Worm (Caenorhabditis elegans) whole organism, L2 larva: ENCODE measurements around the gene cutl-12.

Experiments used
- F13H6.1 ChIP-seq: sonication (generic microtip); optimal IDR thresholded peaks from 2 replicates; lab custom pipeline; 2016; ENCODE audit warnings: missing genetic modification characterization, missing compliant biosample characterization
- R02D3.7 ChIP-seq: fragments of 150-350 bp; optimal IDR thresholded peaks from 2 replicates; lab custom pipeline; 2014; ENCODE audit warnings: missing biosample characterization, missing genetic modification characterization
- ZK546.5 ChIP-seq: sonication (generic microtip); optimal IDR thresholded peaks from 2 replicates; lab custom pipeline; 2017; ENCODE audit warnings: missing biosample characterization, missing genetic modification characterization
- alr-1 ChIP-seq: fragments of 150-350 bp; optimal IDR thresholded peaks from 2 replicates; lab custom pipeline; 2014; ENCODE audit warnings: missing biosample characterization, missing genetic modification characterization
- ama-1 ChIP-seq: fragments of 150-350 bp; optimal IDR thresholded peaks from 2 replicates; lab custom pipeline; 2018; ENCODE audit warnings: inconsistent platforms
- blmp-1 ChIP-seq: sonication (generic microtip); optimal IDR thresholded peaks from 2 replicates; lab custom pipeline; 2017; ENCODE audit warnings: missing genetic modification characterization, mild to moderate bottlenecking, missing compliant biosample characterization, antibody characterized with exemption, moderate library complexity; ENCODE audit not compliant: insufficient read depth
- ceh-16 ChIP-seq: fragments of 150-350 bp; optimal IDR thresholded peaks from 2 replicates; lab custom pipeline; 2014; ENCODE audit warnings: missing biosample characterization, missing genetic modification characterization
- ceh-82 ChIP-seq: fragments of 150-350 bp; optimal IDR thresholded peaks from 2 replicates; lab custom pipeline; 2014; ENCODE audit warnings: missing biosample characterization, missing genetic modification characterization
- crh-2 ChIP-seq: sonication (generic microtip); optimal IDR thresholded peaks from 2 replicates; lab custom pipeline; 2017; ENCODE audit warnings: missing biosample characterization, missing genetic modification characterization
- dmd-4 ChIP-seq: sonication (generic microtip); optimal IDR thresholded peaks from 2 replicates; lab custom pipeline; 2017; ENCODE audit warnings: missing biosample characterization, missing genetic modification characterization
- egl-27 ChIP-seq: sonication (generic microtip); optimal IDR thresholded peaks from 3 replicates; lab custom pipeline; 2017; ENCODE audit warnings: missing biosample characterization, missing genetic modification reagents, missing genetic modification characterization
- elt-1 ChIP-seq: fragments of 150-350 bp; optimal IDR thresholded peaks from 2 replicates; lab custom pipeline; 2014; ENCODE audit warnings: missing biosample characterization, missing genetic modification characterization
- elt-3 ChIP-seq: sonication (generic microtip); optimal IDR thresholded peaks from 2 replicates; lab custom pipeline; 2017; ENCODE audit warnings: missing biosample characterization, missing genetic modification characterization
- fos-1 ChIP-seq: fragments of 150-350 bp; optimal IDR thresholded peaks from 2 replicates; lab custom pipeline; 2014; ENCODE audit warnings: missing biosample characterization, missing genetic modification characterization
- gmeb-1 ChIP-seq: fragments of 150-350 bp; optimal IDR thresholded peaks from 2 replicates; lab custom pipeline; 2014; ENCODE audit warnings: missing biosample characterization, missing genetic modification characterization
- lin-11 ChIP-seq: fragments of 150-350 bp; sonication (generic microtip); optimal IDR thresholded peaks from 2 replicates; lab custom pipeline; 2014; ENCODE audit warnings: missing biosample characterization, missing genetic modification characterization, inconsistent platforms, mixed read lengths
- lin-13 ChIP-seq: fragments of 150-350 bp; optimal IDR thresholded peaks from 2 replicates; lab custom pipeline; 2014; ENCODE audit warnings: missing biosample characterization, missing genetic modification reagents, missing genetic modification characterization
- lin-39 ChIP-seq: fragments of 150-350 bp; optimal IDR thresholded peaks from 2 replicates; lab custom pipeline; 2014; ENCODE audit warnings: missing biosample characterization, missing genetic modification reagents, missing genetic modification characterization
- lsy-2 ChIP-seq, 2 experiments: fragments of 150-350 bp in 1 of 2; sonication (generic microtip) in 1 of 2; optimal IDR thresholded peaks; 2 replicates each; lab custom pipeline; 2014 to 2017; ENCODE audit warnings: missing biosample characterization in 2 of 2, missing genetic modification characterization in 2 of 2
- mab-5 ChIP-seq: fragments of 150-350 bp; optimal IDR thresholded peaks from 2 replicates; lab custom pipeline; 2014; ENCODE audit warnings: missing biosample characterization, missing genetic modification characterization
- mdl-1 ChIP-seq, 2 experiments: fragments of 150-350 bp in 1 of 2; sonication (generic microtip) in 1 of 2; optimal IDR thresholded peaks; 2 replicates each; lab custom pipeline; 2017; ENCODE audit warnings: missing biosample characterization in 2 of 2, missing genetic modification characterization in 2 of 2
- nhr-10 ChIP-seq: sonication (generic microtip); optimal IDR thresholded peaks from 2 replicates; lab custom pipeline; 2017; ENCODE audit warnings: missing biosample characterization, missing genetic modification characterization
- nhr-11 ChIP-seq: fragments of 150-350 bp; optimal IDR thresholded peaks from 2 replicates; lab custom pipeline; 2014; ENCODE audit warnings: missing biosample characterization, missing genetic modification characterization
- nhr-12 ChIP-seq: fragments of 150-350 bp; optimal IDR thresholded peaks from 2 replicates; lab custom pipeline; 2014; ENCODE audit warnings: missing biosample characterization, missing genetic modification characterization
- nhr-129 ChIP-seq: fragments of 150-350 bp; optimal IDR thresholded peaks from 2 replicates; lab custom pipeline; 2014; ENCODE audit warnings: missing biosample characterization, missing genetic modification characterization
- nhr-21 ChIP-seq: fragments of 150-350 bp; optimal IDR thresholded peaks from 2 replicates; lab custom pipeline; 2014; ENCODE audit warnings: missing biosample characterization, missing genetic modification characterization
- nhr-23 ChIP-seq: fragments of 150-350 bp; optimal IDR thresholded peaks from 2 replicates; lab custom pipeline; 2014; ENCODE audit warnings: missing biosample characterization, missing genetic modification reagents, missing genetic modification characterization
- nhr-237 ChIP-seq: fragments of 150-350 bp; optimal IDR thresholded peaks from 2 replicates; lab custom pipeline; 2014; ENCODE audit warnings: missing biosample characterization, missing genetic modification characterization
- nhr-25 ChIP-seq: fragments of 150-350 bp; sonication (generic microtip); optimal IDR thresholded peaks from 3 replicates; lab custom pipeline; 2014; ENCODE audit warnings: missing biosample characterization, missing genetic modification characterization
- nhr-6 ChIP-seq: fragments of 150-350 bp; optimal IDR thresholded peaks from 2 replicates; lab custom pipeline; 2014; ENCODE audit warnings: missing biosample characterization, missing genetic modification characterization
- nhr-77 ChIP-seq: fragments of 150-350 bp; optimal IDR thresholded peaks from 2 replicates; lab custom pipeline; 2014; ENCODE audit warnings: missing biosample characterization, missing genetic modification characterization
- sem-4 ChIP-seq: fragments of 150-350 bp; optimal IDR thresholded peaks from 2 replicates; lab custom pipeline; 2014; ENCODE audit warnings: missing biosample characterization, missing genetic modification reagents, missing genetic modification characterization
- skn-1 ChIP-seq: sonication (generic microtip); optimal IDR thresholded peaks from 2 replicates; lab custom pipeline; 2017; ENCODE audit warnings: missing biosample characterization, missing genetic modification characterization
- sma-3 ChIP-seq: sonication (generic microtip); optimal IDR thresholded peaks from 2 replicates; lab custom pipeline; 2016; ENCODE audit warnings: missing genetic modification reagents, missing genetic modification characterization, missing compliant biosample characterization
- sma-9 ChIP-seq, 2 experiments: fragments of 150-350 bp in 1 of 2; sonication (generic microtip) in 1 of 2; optimal IDR thresholded peaks; 2 replicates each; lab custom pipeline; 2014 to 2016; ENCODE audit warnings: missing genetic modification characterization in 2 of 2, mild to moderate bottlenecking in 1 of 2, missing biosample characterization in 1 of 2, missing compliant biosample characterization in 1 of 2, missing genetic modification reagents in 1 of 2, moderate library complexity in 1 of 2
- snpc-4 ChIP-seq: fragments of 150-350 bp; optimal IDR thresholded peaks from 2 replicates; lab custom pipeline; 2014; ENCODE audit warnings: missing biosample characterization, missing genetic modification characterization
- unc-39 ChIP-seq: fragments of 150-350 bp; optimal IDR thresholded peaks from 2 replicates; lab custom pipeline; 2014; ENCODE audit warnings: missing biosample characterization, missing genetic modification characterization
- unc-62 ChIP-seq: fragments of 150-350 bp; optimal IDR thresholded peaks from 2 replicates; lab custom pipeline; 2014; ENCODE audit warnings: missing biosample characterization, missing genetic modification reagents, missing genetic modification characterization
- ztf-1 ChIP-seq: fragments of 200-800 bp; sonication (Bioruptor generic); conservative IDR thresholded peaks from 2 replicates; pipeline ENCODE4 v1.3.6; 2022; ENCODE audit warnings: missing genetic modification characterization, missing compliant biosample characterization
- ztf-11 ChIP-seq: sonication (generic microtip); optimal IDR thresholded peaks from 2 replicates; lab custom pipeline; 2017; ENCODE audit warnings: missing biosample characterization, missing genetic modification characterization
- ztf-4 ChIP-seq: fragments of 150-350 bp; optimal IDR thresholded peaks from 2 replicates; lab custom pipeline; 2014; ENCODE audit warnings: missing biosample characterization, missing genetic modification characterization

cutl-12 gene

ce11 chrII:8610085-8610484 is 24.2 kb downstream of the cutl-12 start, which contains the start of gene F28C6.9:
F28C6.9 (minus strand) TSS chrII:8610185.
- TF ChIP-seq nhr-12 (tag; lab: Kevin White, UChicago) (no peak), F13H6.1 (no peak)

- TF ChIP-seq nhr-77 (tag; lab: Kevin White, UChicago) (no peak), nhr-23 (tag; lab: Kevin White, UChicago) (no peak)
Measured at ce11 chrII:8607662-8608061, 26.6 kb downstream of the cutl-12 start, which contains the start of gene F28C6.10. F28C6.10 (plus strand) TSS chrII:8607962.

ce11 chrII:8606549-8606948 is 27.7 kb downstream of the cutl-12 start, which contains the start of gene F28C6.8:
F28C6.8 (plus strand) TSS chrII:8606849.
- TF ChIP-seq fos-1 (tag; lab: Kevin White, UChicago): no peak
- TF ChIP-seq mab-5 (tag; lab: Kevin White, UChicago): no peak
- no peak for TF ChIP-seq nhr-21 (tag; lab: Kevin White, UChicago)
- TF ChIP-seq ztf-1 (GFP tag; lab: Robert Waterston, UW): no peak
- no peak for TF ChIP-seq nhr-77 (tag; lab: Kevin White, UChicago)
- TF ChIP-seq lin-39 (tag; lab: Kevin White, UChicago): no peak
- no peak for TF ChIP-seq alr-1 (tag; lab: Kevin White, UChicago)
- TF ChIP-seq ZK546.5 (tag; lab: Kevin White, UChicago): no peak
- no peak for TF ChIP-seq sma-9 (GFP tag; optimal IDR thresholded peaks at IDR 0.05; lab: Kevin White, UChicago)
- no peak for TF ChIP-seq sma-9 (tag; optimal IDR thresholded peaks at IDR 0.05; lab: Kevin White, UChicago)
- TF ChIP-seq unc-62: no peak
- no peak for TF ChIP-seq R02D3.7 (tag; lab: Kevin White, UChicago)
- no peak for TF ChIP-seq unc-39

ce11 chrII:8603567-8604359 is 30.5 kb downstream of the cutl-12 start, which contains the start of gene suf-1:
suf-1 (plus strand) TSS chrII:8603846.
- no peak for TF ChIP-seq gmeb-1 (tag; lab: Kevin White, UChicago)
- TF ChIP-seq blmp-1 (tag; lab: Kevin White, UChicago): no peak
- peak; percentile 8 for TF ChIP-seq sma-9 (GFP tag; optimal IDR thresholded peaks at IDR 0.05; lab: Kevin White, UChicago)
- no peak for TF ChIP-seq sma-9 (tag; optimal IDR thresholded peaks at IDR 0.05; lab: Kevin White, UChicago)
- TF ChIP-seq ceh-16 (tag; lab: Kevin White, UChicago): no peak
- TF ChIP-seq nhr-12 (tag; lab: Kevin White, UChicago): no peak
- no peak for TF ChIP-seq elt-3 (tag; lab: Kevin White, UChicago)
- TF ChIP-seq R02D3.7 (tag; lab: Kevin White, UChicago): no peak
- TF ChIP-seq crh-2 (tag; lab: Kevin White, UChicago): peak; percentile 36
- TF ChIP-seq lsy-2 (tag; optimal IDR thresholded peaks at IDR 0.05; lab: Kevin White, UChicago): peak in 1 of 2 experiments; percentile 58
- no peak for TF ChIP-seq egl-27 (tag; lab: Kevin White, UChicago)
- no peak for TF ChIP-seq skn-1 (tag; lab: Kevin White, UChicago)
- no peak for TF ChIP-seq nhr-25
- peak; percentile 35 for TF ChIP-seq nhr-21 (tag; lab: Kevin White, UChicago)
- TF ChIP-seq sma-3: no peak
- TF ChIP-seq lin-13: peak; percentile 33
- TF ChIP-seq dmd-4: no peak
- peak; percentile 14 for TF ChIP-seq nhr-129 (tag; lab: Kevin White, UChicago)
- no peak for TF ChIP-seq nhr-237 (tag; lab: Kevin White, UChicago)
- TF ChIP-seq unc-39: no peak
- no peak for TF ChIP-seq nhr-10 (tag; lab: Kevin White, UChicago)
- no peak for TF ChIP-seq ztf-1 (GFP tag; lab: Robert Waterston, UW)
- no peak for TF ChIP-seq mdl-1 (tag; optimal IDR thresholded peaks at IDR 0.05; lab: Kevin White, UChicago)
- no peak for TF ChIP-seq mab-5 (tag; lab: Kevin White, UChicago)
- TF ChIP-seq ama-1 (lab: Kevin White, UChicago): no peak
- no peak for TF ChIP-seq ztf-11
- TF ChIP-seq snpc-4 (tag; lab: Kevin White, UChicago): no peak
- TF ChIP-seq nhr-11: no peak
- no peak for TF ChIP-seq ztf-4 (tag; lab: Kevin White, UChicago)
- no peak for TF ChIP-seq lin-11
- peak; percentile 35 for TF ChIP-seq sem-4 (tag; lab: Kevin White, UChicago)
- no peak for TF ChIP-seq elt-1 (tag; lab: Kevin White, UChicago)
- TF ChIP-seq ZK546.5 (tag; lab: Kevin White, UChicago): no peak
- no peak for TF ChIP-seq ceh-82 (tag; lab: Kevin White, UChicago)
- TF ChIP-seq nhr-6: no peak
- TF ChIP-seq fos-1 (tag; lab: Kevin White, UChicago): peak; percentile 9
